Worm (Caenorhabditis elegans): ENCODE measurements around the gene erg-28.

DNA sequence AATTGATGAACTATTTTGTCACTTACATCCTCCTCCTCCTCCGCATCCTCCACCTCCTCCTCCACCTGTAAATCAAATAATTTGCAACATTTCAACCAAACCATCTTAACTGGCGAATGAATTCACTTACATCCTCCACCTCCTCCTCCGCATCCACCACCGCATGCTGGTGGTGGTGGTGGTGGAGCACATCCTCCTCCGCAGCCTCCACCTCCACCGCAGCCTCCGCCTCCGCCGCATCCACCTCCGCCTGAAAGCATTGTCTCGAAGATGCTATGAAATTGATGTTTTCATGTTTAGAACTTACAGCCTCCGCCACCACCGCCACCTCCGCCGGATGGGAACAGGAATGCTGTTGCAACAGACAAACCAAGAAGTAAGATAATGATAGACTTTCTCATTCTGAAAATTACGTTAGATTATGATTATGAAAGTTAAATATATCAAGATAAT, 30.7 kb upstream of the erg-28 start, which contains the start of gene grl-23:
- TF ChIP-seq dao-5 (tag; optimal IDR thresholded peaks at IDR 0.05) (no peak), him-1 (tag; optimal IDR thresholded peaks at IDR 0.05) (no peak)
